Comparison of ENCODE assay signal across 5 fruit fly cellular contexts in genomic region chr3R:23225266-23225665, dm6.
A peak's percentile ranks its signal among the peaks of the same experiment; 100 is the strongest.
TF ChIP-seq lines count a peak whose summit lies in the region.

No protein-coding gene starts in this region.

- no peak for TF ChIP-seq CTCF in whole organism, embryonic (GFP tag; optimal IDR thresholded peaks at IDR 0.05; lab: Kevin White, UChicago)

TF ChIP-seq in whole organism, adult, 20 proteins besides CTCF, POLR2A, EP300 and RAD21 (continues in another document):
- no peak for TF ChIP-seq bab1 (GFP tag; optimal IDR thresholded peaks at IDR 0.05; lab: Kevin White, UChicago)
- TF ChIP-seq CG7045 (GFP tag; optimal IDR thresholded peaks at IDR 0.05; lab: Kevin White, UChicago), result peak; percentile 51
- peak; percentile 18 for TF ChIP-seq Clk (GFP tag; optimal IDR thresholded peaks at IDR 0.05; lab: Kevin White, UChicago)
- peak; percentile 9 for TF ChIP-seq pad (GFP tag; optimal IDR thresholded peaks at IDR 0.05; lab: Kevin White, UChicago)
- peak; percentile 51 for TF ChIP-seq CG7101 (tag; optimal IDR thresholded peaks at IDR 0.05; lab: Kevin White, UChicago)
- no peak for TF ChIP-seq tj (GFP tag; optimal IDR thresholded peaks at IDR 0.05; lab: Kevin White, UChicago)
- peak; percentile 12 for TF ChIP-seq CG14711 (tag; optimal IDR thresholded peaks at IDR 0.05; lab: Kevin White, UChicago)
- TF ChIP-seq kay (GFP tag; lab: Kevin White, UChicago; ENCODE audit: borderline replicate concordance), result peak; percentile 90
- TF ChIP-seq cic (GFP tag; optimal IDR thresholded peaks at IDR 0.05; lab: Kevin White, UChicago), result peak; percentile 67
- peak; percentile 74 for TF ChIP-seq ovo (GFP tag; optimal IDR thresholded peaks at IDR 0.05; lab: Kevin White, UChicago)
- TF ChIP-seq Hr96 (GFP tag; optimal IDR thresholded peaks at IDR 0.05; lab: Kevin White, UChicago), result peak; percentile 59
- peak; percentile 57 for TF ChIP-seq Crg-1 (GFP tag; optimal IDR thresholded peaks at IDR 0.05; lab: Kevin White, UChicago)
- TF ChIP-seq CG33017 (tag; optimal IDR thresholded peaks at IDR 0.05; lab: Kevin White, UChicago), result peak; percentile 12
- TF ChIP-seq CG5204 (GFP tag; optimal IDR thresholded peaks at IDR 0.05; lab: Kevin White, UChicago), result no peak
- TF ChIP-seq CG11617 (GFP tag; optimal IDR thresholded peaks at IDR 0.05; lab: Kevin White, UChicago), result peak; percentile 46
- no peak for TF ChIP-seq cnc (optimal IDR thresholded peaks at IDR 0.05; lab: Kevin White, UChicago)
- TF ChIP-seq CG12768 (GFP tag; optimal IDR thresholded peaks at IDR 0.05; lab: Kevin White, UChicago), result peak; percentile 76
- peak; percentile 52 for TF ChIP-seq toe (GFP tag; optimal IDR thresholded peaks at IDR 0.05; lab: Kevin White, UChicago)

TF ChIP-seq in whole organism, embryonic, 481 proteins besides CTCF, POLR2A, EP300 and RAD21 (continues in another document):
- TF ChIP-seq CG13775 (GFP tag; optimal IDR thresholded peaks at IDR 0.05; lab: Kevin White, UChicago), result peak; percentile 24
- peak; percentile 25 for TF ChIP-seq CG10147 (GFP tag; optimal IDR thresholded peaks at IDR 0.05; lab: Kevin White, UChicago)
- TF ChIP-seq CG33557 (GFP tag; optimal IDR thresholded peaks at IDR 0.05; lab: Kevin White, UChicago), result peak; percentile 17
- TF ChIP-seq Hr3 (GFP tag; optimal IDR thresholded peaks at IDR 0.05; lab: Kevin White, UChicago), result no peak
- no peak for TF ChIP-seq CG9215 (GFP tag; IDR thresholded peaks at IDR 0.05; lab: Robert Waterston, UW)
- no peak for TF ChIP-seq dan (GFP tag; IDR thresholded peaks at IDR 0.05; lab: Robert Waterston, UW)
- peak; percentile 75 for TF ChIP-seq CG18599 (GFP tag; optimal IDR thresholded peaks at IDR 0.05; lab: Kevin White, UChicago)
- no peak for TF ChIP-seq az2 (GFP tag; optimal IDR thresholded peaks at IDR 0.05; lab: Kevin White, UChicago)
- TF ChIP-seq Pdp1 (GFP tag; optimal IDR thresholded peaks at IDR 0.05; lab: Kevin White, UChicago), result no peak
- TF ChIP-seq ems (GFP tag; optimal IDR thresholded peaks at IDR 0.05; lab: Kevin White, UChicago), result peak; percentile 26
- no peak for TF ChIP-seq Dfd (GFP tag; optimal IDR thresholded peaks at IDR 0.05; lab: Kevin White, UChicago)
- peak; percentile 27 for TF ChIP-seq Asciz (GFP tag; optimal IDR thresholded peaks at IDR 0.05; lab: Kevin White, UChicago)
- TF ChIP-seq unc-4 (GFP tag; IDR thresholded peaks at IDR 0.05; lab: Robert Waterston, UW; ENCODE audit: partially characterized antibody), result no peak
- no peak for TF ChIP-seq Gsc (GFP tag; IDR thresholded peaks at IDR 0.05; lab: Robert Waterston, UW)
- TF ChIP-seq CG10366 (GFP tag; IDR thresholded peaks at IDR 0.05; lab: Robert Waterston, UW), result no peak; the same call in 1 of the 2 replicates
- TF ChIP-seq HLHmδ (GFP tag; optimal IDR thresholded peaks at IDR 0.05; lab: Kevin White, UChicago), result no peak
- TF ChIP-seq CG17568 (GFP tag; optimal IDR thresholded peaks at IDR 0.05; lab: Kevin White, UChicago), result peak; percentile 44
- no peak for TF ChIP-seq Jarid2 (GFP tag; optimal IDR thresholded peaks at IDR 0.05; lab: Kevin White, UChicago)
- TF ChIP-seq Nf-YC (tag; optimal IDR thresholded peaks at IDR 0.05; lab: Kevin White, UChicago), result peak; percentile 4

TF ChIP-seq in whole organism, prepupa, 60 proteins besides CTCF, POLR2A, EP300 and RAD21:
- TF ChIP-seq CG32006 (GFP tag; optimal IDR thresholded peaks at IDR 0.05; lab: Kevin White, UChicago), result peak; percentile 1
- peak; percentile 5 for TF ChIP-seq Eip78C (GFP tag; lab: Kevin White, UChicago)
- no peak for TF ChIP-seq CG10631 (GFP tag; optimal IDR thresholded peaks at IDR 0.05; lab: Kevin White, UChicago)
- peak; percentile 19 for TF ChIP-seq CG6808 (GFP tag; optimal IDR thresholded peaks at IDR 0.05; lab: Kevin White, UChicago)
- TF ChIP-seq fkh (GFP tag; optimal IDR thresholded peaks at IDR 0.05; lab: Kevin White, UChicago), result peak; percentile 87
- TF ChIP-seq CG31627 (GFP tag; optimal IDR thresholded peaks at IDR 0.05; lab: Kevin White, UChicago), result no peak
- no peak for TF ChIP-seq cyc (GFP tag; optimal IDR thresholded peaks at IDR 0.05; lab: Kevin White, UChicago)
- 0 out of 3 replicates have a peak, but pooled peaks have one; percentile 18 for TF ChIP-seq CG8119 (GFP tag; IDR thresholded peaks at IDR 0.05; lab: Robert Waterston, UW)
- TF ChIP-seq ss (GFP tag; optimal IDR thresholded peaks at IDR 0.05; lab: Kevin White, UChicago), result peak in 1 of 2 experiments; percentile 23
- TF ChIP-seq Sox102F (GFP tag; optimal IDR thresholded peaks at IDR 0.05; lab: Kevin White, UChicago), result no peak

TF ChIP-seq in whole organism, pupa, 21 proteins besides CTCF, POLR2A, EP300 and RAD21:
- TF ChIP-seq CG34367 (tag; optimal IDR thresholded peaks at IDR 0.05; lab: Kevin White, UChicago), result peak; percentile 10
- no peak for TF ChIP-seq rn (GFP tag; IDR thresholded peaks at IDR 0.05; lab: Robert Waterston, UW)
- no peak for TF ChIP-seq CG9948 (tag; optimal IDR thresholded peaks at IDR 0.05; lab: Kevin White, UChicago)

TF ChIP-seq in whole organism, wandering third instar larva, 38 proteins besides CTCF, POLR2A, EP300 and RAD21:
- TF ChIP-seq Hnf4 (GFP tag; optimal IDR thresholded peaks at IDR 0.05; lab: Kevin White, UChicago) (peak; percentile 2), fru (GFP tag; optimal IDR thresholded peaks at IDR 0.05; lab: Kevin White, UChicago) (no peak), h (GFP tag; optimal IDR thresholded peaks at IDR 0.05; lab: Kevin White, UChicago) (peak; percentile 51), brk (GFP tag; optimal IDR thresholded peaks at IDR 0.05; lab: Kevin White, UChicago) (no peak), Hr83 (GFP tag; optimal IDR thresholded peaks at IDR 0.05; lab: Kevin White, UChicago; ENCODE audit: poor library complexity, severe bottlenecking) (peak; percentile 25), foxo (GFP tag; optimal IDR thresholded peaks at IDR 0.05; lab: Kevin White, UChicago) (peak in 1 of 2 experiments; percentile 26), OdsH (GFP tag; optimal IDR thresholded peaks at IDR 0.05; lab: Kevin White, UChicago) (peak; percentile 22), Dfd (GFP tag; optimal IDR thresholded peaks at IDR 0.05; lab: Kevin White, UChicago) (no peak), pan (optimal IDR thresholded peaks at IDR 0.05; lab: Kevin White, UChicago) (no peak), br (GFP tag; optimal IDR thresholded peaks at IDR 0.05; lab: Kevin White, UChicago) (no peak), rgr (GFP tag; optimal IDR thresholded peaks at IDR 0.05; lab: Kevin White, UChicago) (peak; percentile 27), psq (GFP tag; optimal IDR thresholded peaks at IDR 0.05; lab: Kevin White, UChicago) (peak; percentile 4)
